Worm (Caenorhabditis elegans) whole organism, L4 larva: ENCODE results near the gene H14A12.3.

Experiments used
- D1046.2 ChIP-seq: fragments of 200-800 bp; sonication (Bioruptor generic); IDR thresholded peaks from 2 replicates; pipeline ENCODE4 v1.3.6; 2022; ENCODE audit warnings: missing genetic modification characterization, missing compliant biosample characterization
- F26F4.8 ChIP-seq: fragments of 200-800 bp; sonication (Bioruptor generic); conservative IDR thresholded peaks from 2 replicates; pipeline ENCODE4 v1.3.6; 2022; ENCODE audit warnings: missing genetic modification characterization, missing compliant biosample characterization
- F44E2.7 ChIP-seq: fragments of 200-800 bp; sonication (Bioruptor generic); IDR thresholded peaks from 2 replicates; pipeline ENCODE4 v2.1.2; 2022; ENCODE audit warnings: missing genetic modification characterization, missing compliant biosample characterization
- R02D3.7 ChIP-seq: fragments of 150-350 bp; sonication (generic microtip); optimal IDR thresholded peaks from 3 replicates; lab custom pipeline; 2014; ENCODE audit warnings: missing biosample characterization, missing genetic modification characterization
- T26A8.4 ChIP-seq: fragments of 200-800 bp; sonication (Bioruptor generic); IDR thresholded peaks from 2 replicates; pipeline ENCODE4 v1.3.6; 2022; ENCODE audit warnings: missing genetic modification characterization, missing compliant biosample characterization
- Y48G9A.11 ChIP-seq: fragments of 200-800 bp; sonication (Bioruptor generic); IDR thresholded peaks from 2 replicates; pipeline ENCODE4 v1.3.6; 2022; ENCODE audit warnings: missing genetic modification reagents, missing genetic modification characterization, missing compliant biosample characterization
- Y75B8A.6 ChIP-seq: fragments of 200-800 bp; sonication (Bioruptor generic); IDR thresholded peaks from 2 replicates; pipeline ENCODE4 v1.3.6; 2022; ENCODE audit warnings: missing genetic modification reagents, missing genetic modification characterization, missing compliant biosample characterization
- ZK546.5 ChIP-seq, 2 experiments: sonication (generic microtip); optimal IDR thresholded peaks; 2 replicates each; lab custom pipeline; 2017; ENCODE audit warnings: missing biosample characterization in 2 of 2, missing genetic modification characterization in 2 of 2
- arid-1 ChIP-seq: fragments of 200-800 bp; sonication (Bioruptor generic); conservative IDR thresholded peaks from 2 replicates; pipeline ENCODE4 v1.3.6; 2022; ENCODE audit warnings: missing genetic modification reagents, missing genetic modification characterization, missing compliant biosample characterization
- attf-4 ChIP-seq: sonication (generic microtip); optimal IDR thresholded peaks from 3 replicates; lab custom pipeline; 2017; ENCODE audit warnings: missing biosample characterization, missing genetic modification characterization
- ceh-20 ChIP-seq: fragments of 200-800 bp; sonication (Bioruptor generic); IDR thresholded peaks from 2 replicates; pipeline ENCODE4 v1.3.6; 2022; ENCODE audit warnings: missing genetic modification reagents, missing genetic modification characterization, missing compliant biosample characterization
- ceh-44 ChIP-seq: fragments of 200-800 bp; sonication (Bioruptor generic); IDR thresholded peaks from 2 replicates; pipeline ENCODE4 v1.3.6; 2022; ENCODE audit warnings: missing genetic modification reagents, missing genetic modification characterization, missing compliant biosample characterization
- ctbp-1 ChIP-seq: fragments of 200-800 bp; sonication (Bioruptor generic); IDR thresholded peaks from 2 replicates; pipeline ENCODE4 v1.3.6; 2022; ENCODE audit warnings: missing genetic modification reagents, missing genetic modification characterization, missing compliant biosample characterization
- daf-16 ChIP-seq, 3 experiments: sonication (generic microtip); optimal IDR thresholded peaks; 2 replicates each; lab custom pipeline; 2016 to 2017; ENCODE audit warnings: missing genetic modification characterization in 3 of 3, missing genetic modification reagents in 3 of 3, mild to moderate bottlenecking in 2 of 3, missing compliant biosample characterization in 2 of 3, missing biosample characterization in 1 of 3, moderate library complexity in 1 of 3
- daf-19 ChIP-seq: fragments of 200-800 bp; sonication (Bioruptor generic); conservative IDR thresholded peaks from 2 replicates; pipeline ENCODE4 v1.3.6; 2022; ENCODE audit warnings: missing genetic modification characterization, missing compliant biosample characterization
- daf-8 ChIP-seq: fragments of 200-800 bp; sonication (Bioruptor generic); IDR thresholded peaks from 2 replicates; pipeline ENCODE4 v1.3.6; 2022; ENCODE audit warnings: missing genetic modification characterization, missing compliant biosample characterization
- dmd-9 ChIP-seq: fragments of 200-800 bp; sonication (Bioruptor generic); IDR thresholded peaks from 2 replicates; pipeline ENCODE4 v1.3.6; 2022; ENCODE audit warnings: missing genetic modification reagents, missing genetic modification characterization, missing compliant biosample characterization
- egl-27 ChIP-seq: sonication (generic microtip); optimal IDR thresholded peaks from 3 replicates; lab custom pipeline; 2017; ENCODE audit warnings: missing biosample characterization, missing genetic modification reagents, missing genetic modification characterization
- egl-43 ChIP-seq: fragments of 200-800 bp; sonication (Bioruptor generic); IDR thresholded peaks from 2 replicates; pipeline ENCODE4 v1.3.6; 2022; ENCODE audit warnings: missing genetic modification reagents, missing genetic modification characterization, missing compliant biosample characterization
- hlh-30 ChIP-seq: sonication (generic microtip); optimal IDR thresholded peaks from 2 replicates; lab custom pipeline; 2017; ENCODE audit warnings: antibody characterized with exemption, mild to moderate bottlenecking, missing genetic modification characterization, missing compliant biosample characterization; ENCODE audit not compliant: insufficient read depth
- jun-1 ChIP-seq: fragments of 150-350 bp; optimal IDR thresholded peaks from 2 replicates; lab custom pipeline; 2014; ENCODE audit warnings: missing biosample characterization, missing genetic modification reagents, missing genetic modification characterization
- lin-38 ChIP-seq: fragments of 200-800 bp; sonication (Bioruptor generic); IDR thresholded peaks from 2 replicates; pipeline ENCODE4 v1.3.6; 2022; ENCODE audit warnings: missing genetic modification reagents, missing genetic modification characterization, missing compliant biosample characterization
- lin-39 ChIP-seq: fragments of 150-350 bp; optimal IDR thresholded peaks from 2 replicates; lab custom pipeline; 2014; ENCODE audit warnings: missing biosample characterization, missing genetic modification reagents, missing genetic modification characterization
- lir-3 ChIP-seq: sonication (generic microtip); optimal IDR thresholded peaks from 2 replicates; lab custom pipeline; 2016; ENCODE audit warnings: mild to moderate bottlenecking, missing genetic modification characterization, missing compliant biosample characterization
- madf-5 ChIP-seq, 2 experiments: fragments of 200-800 bp; sonication (Bioruptor generic); IDR thresholded peaks; 2 replicates each; pipeline ENCODE4 v1.3.6; 2022; ENCODE audit warnings: missing compliant biosample characterization in 2 of 2, missing genetic modification characterization in 2 of 2
- mep-1 ChIP-seq: fragments of 150-350 bp; sonication (generic microtip); optimal IDR thresholded peaks from 3 replicates; lab custom pipeline; 2014; ENCODE audit warnings: missing biosample characterization, missing genetic modification characterization
- mes-2 ChIP-seq: sonication (generic microtip); optimal IDR thresholded peaks from 2 replicates; lab custom pipeline; 2016; ENCODE audit warnings: missing genotype, mild to moderate bottlenecking, missing genetic modification characterization, missing compliant biosample characterization; ENCODE audit not compliant: poor library complexity, severe bottlenecking
- nhr-11 ChIP-seq: fragments of 150-350 bp; optimal IDR thresholded peaks from 2 replicates; lab custom pipeline; 2014; ENCODE audit warnings: missing biosample characterization, missing genetic modification characterization
- nhr-111 ChIP-seq: fragments of 200-800 bp; sonication (Bioruptor generic); optimal IDR thresholded peaks from 2 replicates; lab custom pipeline; 2018; ENCODE audit warnings: mild to moderate bottlenecking, missing genetic modification characterization, missing compliant biosample characterization
- nhr-237 ChIP-seq: sonication (generic microtip); optimal IDR thresholded peaks from 2 replicates; lab custom pipeline; 2017; ENCODE audit warnings: missing biosample characterization, missing genetic modification characterization
- nhr-41 ChIP-seq: fragments of 200-800 bp; sonication (Bioruptor generic); IDR thresholded peaks from 2 replicates; pipeline ENCODE4 v1.3.6; 2022; ENCODE audit warnings: missing genetic modification reagents, missing genetic modification characterization, missing compliant biosample characterization
- nhr-42 ChIP-seq: fragments of 200-800 bp; sonication (Bioruptor generic); IDR thresholded peaks from 2 replicates; pipeline ENCODE4 v1.3.6; 2022; ENCODE audit warnings: missing genetic modification characterization, missing compliant biosample characterization
- nhr-6 ChIP-seq: fragments of 150-350 bp; optimal IDR thresholded peaks from 2 replicates; lab custom pipeline; 2014; ENCODE audit warnings: missing biosample characterization, missing genetic modification characterization
- nhr-77 ChIP-seq: fragments of 150-350 bp; optimal IDR thresholded peaks from 2 replicates; lab custom pipeline; 2014; ENCODE audit warnings: missing biosample characterization, missing genetic modification characterization
- pha-4 ChIP-seq, 2 experiments: fragments of 150-350 bp in 1 of 2; fragments of 200-800 bp in 1 of 2; sonication (Bioruptor generic) in 1 of 2; IDR thresholded peaks in 1 of 2; optimal IDR thresholded peaks in 1 of 2; 2 replicates each; pipeline versions ENCODE4 v1.3.6 to Lab custom; 2014 to 2022; ENCODE audit warnings: missing genetic modification characterization in 2 of 2, missing genetic modification reagents in 2 of 2, missing biosample characterization in 1 of 2, missing compliant biosample characterization in 1 of 2
- php-3 ChIP-seq: fragments of 200-800 bp; sonication (Bioruptor generic); IDR thresholded peaks from 2 replicates; pipeline ENCODE4 v1.3.6; 2022; ENCODE audit warnings: missing genetic modification reagents, missing genetic modification characterization, missing compliant biosample characterization
- saeg-2 ChIP-seq: fragments of 200-800 bp; sonication (Bioruptor generic); IDR thresholded peaks from 2 replicates; pipeline ENCODE4 v1.3.6; 2022; ENCODE audit warnings: missing genetic modification reagents, missing genetic modification characterization, missing compliant biosample characterization
- sdz-12 ChIP-seq: fragments of 200-800 bp; sonication (Bioruptor generic); optimal IDR thresholded peaks from 2 replicates; lab custom pipeline; 2018; ENCODE audit warnings: mild to moderate bottlenecking, missing genetic modification characterization, missing compliant biosample characterization
- snpc-1.2 ChIP-seq: fragments of 200-800 bp; sonication (Bioruptor generic); IDR thresholded peaks from 2 replicates; pipeline ENCODE4 v1.3.6; 2022; ENCODE audit warnings: missing genetic modification reagents, missing genetic modification characterization, missing compliant biosample characterization
- spr-1 ChIP-seq: sonication (generic microtip); optimal IDR thresholded peaks from 2 replicates; lab custom pipeline; 2016; ENCODE audit warnings: mild to moderate bottlenecking, missing genetic modification characterization, missing compliant biosample characterization
- spr-3 ChIP-seq: fragments of 200-800 bp; sonication (Bioruptor generic); optimal IDR thresholded peaks from 2 replicates; lab custom pipeline; 2018; ENCODE audit warnings: mild to moderate bottlenecking, missing genetic modification characterization, missing compliant biosample characterization
- unc-130 ChIP-seq: sonication (generic microtip); optimal IDR thresholded peaks from 2 replicates; lab custom pipeline; 2016; ENCODE audit warnings: missing genetic modification reagents, missing genetic modification characterization, missing compliant biosample characterization
- unc-39 ChIP-seq: sonication (generic microtip); optimal IDR thresholded peaks from 2 replicates; lab custom pipeline; 2017; ENCODE audit warnings: missing biosample characterization, missing genetic modification characterization
- zip-11 ChIP-seq: fragments of 200-800 bp; sonication (Bioruptor generic); IDR thresholded peaks from 2 replicates; pipeline ENCODE4 v1.3.6; 2022; ENCODE audit warnings: missing genetic modification characterization, missing compliant biosample characterization

The H14A12.3 gene

ce11 chrIII:7494850-7495314, 31.3 kb downstream of the H14A12.3 start (continued):
- peak; percentile 58 for TF ChIP-seq spr-3
- TF ChIP-seq Y48G9A.11 (GFP tag; lab: Robert Waterston, UW), result peak; percentile 45; the same call in 1 of the 2 replicates
- TF ChIP-seq dmd-9 (GFP tag; lab: Robert Waterston, UW), result no peak
- TF ChIP-seq jun-1 (tag; lab: Kevin White, UChicago), result no peak
- TF ChIP-seq php-3 (GFP tag; lab: Robert Waterston, UW), result 0 out of 2 replicates have a peak, but pooled peaks have one; percentile 5
- no peak for TF ChIP-seq nhr-77 (tag; lab: Kevin White, UChicago)
- peak; percentile 49; the same call in 1 of the 2 replicates for TF ChIP-seq ctbp-1
- peak in 1 of 2 experiments; percentile 58 for TF ChIP-seq daf-16 (GFP tag; optimal IDR thresholded peaks at IDR 0.05; lab: Kevin White, UChicago)
- peak; percentile 9 for TF ChIP-seq daf-16 (tag; optimal IDR thresholded peaks at IDR 0.05; lab: Kevin White, UChicago)
- TF ChIP-seq madf-5 (GFP tag; IDR thresholded peaks at IDR 0.05; lab: Robert Waterston, UW), result 0 out of 4 replicates have a peak, but pooled peaks of 1 of the 2 experiments have one; percentile 2
- peak; percentile 43 for TF ChIP-seq unc-130 (GFP tag; lab: Kevin White, UChicago)
- peak; percentile 61; the same call in 1 of the 2 replicates for TF ChIP-seq T26A8.4
- no peak for TF ChIP-seq zip-11 (GFP tag; lab: Robert Waterston, UW)
- TF ChIP-seq saeg-2 (GFP tag; lab: Robert Waterston, UW), result peak; percentile 46; the same call in 1 of the 2 replicates
- TF ChIP-seq, all 104 proteins: peak for 30

DNA sequence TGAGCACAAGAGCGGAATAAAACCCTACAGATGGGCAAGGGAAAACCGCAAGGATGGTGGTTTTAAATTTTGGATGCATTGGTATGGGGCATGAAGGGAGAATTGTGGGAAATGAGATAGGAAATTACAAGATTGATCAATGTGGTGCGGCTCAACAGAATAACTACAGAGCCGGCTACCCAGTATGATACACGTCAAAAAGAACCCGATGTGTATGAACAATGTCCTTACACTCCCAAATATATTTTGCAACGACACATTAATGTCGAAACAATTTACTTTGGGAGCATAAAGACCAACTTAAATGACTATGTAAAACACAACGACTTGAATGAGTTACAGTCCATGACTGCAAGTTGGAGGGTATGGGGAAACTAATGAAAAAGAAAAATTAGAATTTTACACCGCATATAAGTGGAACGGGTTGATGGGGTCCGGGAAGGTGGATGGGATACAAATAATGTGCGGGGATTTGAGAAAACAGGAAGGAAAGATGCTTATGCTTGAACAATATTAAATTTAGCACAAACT, 32.1 kb downstream of the H14A12.3 start:
- no peak for TF ChIP-seq lin-39
- TF ChIP-seq madf-5 (GFP tag; IDR thresholded peaks at IDR 0.05; lab: Robert Waterston, UW), result peak in 1 of 2 experiments; percentile 4; a peak in 2 of 4 replicates
- no peak for TF ChIP-seq F44E2.7
- TF ChIP-seq ctbp-1, result 0 out of 2 replicates have a peak, but pooled peaks have one; percentile 16
- TF ChIP-seq pha-4 (GFP tag; IDR thresholded peaks at IDR 0.05; lab: Robert Waterston, UW), result peak; percentile 27; the same call in 1 of the 2 replicates
- TF ChIP-seq pha-4 (tag; optimal IDR thresholded peaks at IDR 0.05; lab: Kevin White, UChicago), result no peak
- peak; percentile 35; the same call in 1 of the 2 replicates for TF ChIP-seq lin-38
- TF ChIP-seq jun-1 (tag; lab: Kevin White, UChicago), result no peak
- TF ChIP-seq nhr-42 (GFP tag; lab: Robert Waterston, UW), result no peak
- TF ChIP-seq php-3 (GFP tag; lab: Robert Waterston, UW), result 0 out of 2 replicates have a peak, but pooled peaks have one; percentile 5
- 0 out of 2 replicates have a peak, but pooled peaks have one; percentile 38 for TF ChIP-seq snpc-1.2 (GFP tag; lab: Robert Waterston, UW)
- TF ChIP-seq daf-19 (GFP tag; lab: Robert Waterston, UW), result peak; percentile 64; the same call in 1 of the 2 replicates
- no peak for TF ChIP-seq ceh-20 (GFP tag; lab: Robert Waterston, UW)
- TF ChIP-seq nhr-41 (GFP tag; lab: Robert Waterston, UW), result 0 out of 2 replicates have a peak, but pooled peaks have one; percentile 5
- TF ChIP-seq arid-1 (GFP tag; lab: Robert Waterston, UW), result peak; percentile 38; the same call in 1 of the 2 replicates
- no peak for TF ChIP-seq nhr-6 (tag; lab: Kevin White, UChicago)
- no peak for TF ChIP-seq nhr-111 (GFP tag; lab: Kevin White, UChicago)

ce11 chrIII:7497782-7498266, 34.2 kb downstream of the H14A12.3 start, which contains the start of gene cgh-1:
Gene cgh-1, minus strand, starts transcription at chrIII:7497832.
- TF ChIP-seq nhr-237 (tag; lab: Kevin White, UChicago), result no peak
- no peak for TF ChIP-seq ceh-44
- no peak for TF ChIP-seq R02D3.7
- no peak for TF ChIP-seq madf-5 (GFP tag; IDR thresholded peaks at IDR 0.05; lab: Robert Waterston, UW)
- 0 out of 2 replicates have a peak, but pooled peaks have one; percentile 4 for TF ChIP-seq nhr-41 (GFP tag; lab: Robert Waterston, UW)
- TF ChIP-seq spr-1 (tag; lab: Kevin White, UChicago), result no peak
- TF ChIP-seq sdz-12, result no peak
- TF ChIP-seq unc-39, result no peak
- TF ChIP-seq lin-39, result no peak
- no peak for TF ChIP-seq F26F4.8 (GFP tag; lab: Robert Waterston, UW)
- no peak for TF ChIP-seq attf-4 (tag; lab: Kevin White, UChicago)
- no peak for TF ChIP-seq daf-8 (GFP tag; lab: Robert Waterston, UW)
- TF ChIP-seq ZK546.5 (tag; optimal IDR thresholded peaks at IDR 0.05; lab: Kevin White, UChicago), result no peak
- no peak for TF ChIP-seq lir-3 (tag; lab: Kevin White, UChicago)
- TF ChIP-seq mes-2 (tag; lab: Kevin White, UChicago), result peak; percentile 28
- no peak for TF ChIP-seq D1046.2 (GFP tag; lab: Robert Waterston, UW)
- TF ChIP-seq egl-43, result no peak
- TF ChIP-seq mep-1, result no peak
- TF ChIP-seq Y75B8A.6, result no peak
- TF ChIP-seq dmd-9 (GFP tag; lab: Robert Waterston, UW), result no peak
- no peak for TF ChIP-seq egl-27 (tag; lab: Kevin White, UChicago)
- TF ChIP-seq snpc-1.2 (GFP tag; lab: Robert Waterston, UW), result peak; percentile 58; the same call in 1 of the 2 replicates
- TF ChIP-seq nhr-11 (tag; lab: Kevin White, UChicago), result no peak
- TF ChIP-seq hlh-30 (tag; lab: Kevin White, UChicago), result no peak
